Fruit fly (Drosophila melanogaster): ENCODE measurements around the gene Tom.
A peak's percentile ranks its signal among the peaks of the same experiment; 100 is the strongest.

Tom gene

dm6 chr3L:15011142-15011541 is 42.0 kb downstream of the Tom start:
- TF ChIP-seq CTCF (optimal IDR thresholded peaks at IDR 0.05) (peak; percentile 82 to 88), CG8478 (optimal IDR thresholded peaks at IDR 0.05) (no peak)

- TF ChIP-seq CG8478 (optimal IDR thresholded peaks at IDR 0.05) = no peak
- no peak for TF ChIP-seq CTCF (optimal IDR thresholded peaks at IDR 0.05)
These were observed 42.6 kb downstream of the Tom start for dm6 chr3L:15011638-15012335.

- no peak for TF ChIP-seq CTCF (optimal IDR thresholded peaks at IDR 0.05)
- no peak for TF ChIP-seq CG8478 (optimal IDR thresholded peaks at IDR 0.05)
These were observed 44.2 kb downstream of the Tom start for dm6 chr3L:15013296-15013695.

- TF ChIP-seq CG8478 (optimal IDR thresholded peaks at IDR 0.05) (no peak), CTCF (optimal IDR thresholded peaks at IDR 0.05) (peak in 1 of 2 experiments; percentile 73)
These were observed 45.0 kb downstream of the Tom start, which contains the start of gene Reck for dm6 chr3L:15013957-15014692. Gene Reck, minus strand, starts transcription at chr3L:15014062.
